Fruit fly (Drosophila melanogaster) whole organism, embryonic: ENCODE data around the gene Alms1a.

Source experiments
- Asciz ChIP-seq: fragments of 200-800 bp; sonication (Bioruptor generic); optimal IDR thresholded peaks from 2 replicates; lab custom pipeline; 2017; ENCODE audit warnings: missing biosample characterization, mild to moderate bottlenecking, missing genetic modification characterization, missing genetic modification reagents
- Atf3 ChIP-seq: fragments of 200-800 bp; sonication (Bioruptor generic); optimal IDR thresholded peaks from 3 replicates; lab custom pipeline; 2016; ENCODE audit warnings: missing biosample characterization, missing genetic modification characterization
- Blimp-1 ChIP-seq: fragments of 200-800 bp; sonication (Bioruptor generic); optimal IDR thresholded peaks from 3 replicates; lab custom pipeline; 2018; ENCODE audit warnings: missing biosample characterization, missing genetic modification characterization, mild to moderate bottlenecking, moderate library complexity, missing genetic modification reagents
- CG10274 ChIP-seq: fragments of 200-800 bp; sonication (Bioruptor generic); optimal IDR thresholded peaks from 3 replicates; lab custom pipeline; 2017; ENCODE audit warnings: missing biosample characterization, mild to moderate bottlenecking, missing genetic modification characterization
- CG10462 ChIP-seq: fragments of 200-800 bp; sonication (Bioruptor generic); optimal IDR thresholded peaks from 2 replicates; lab custom pipeline; 2016; ENCODE audit warnings: missing biosample characterization, missing genetic modification characterization
- CG11398 ChIP-seq: fragments of 200-800 bp; sonication (Bioruptor generic); optimal IDR thresholded peaks from 2 replicates; lab custom pipeline; 2016; ENCODE audit warnings: missing biosample characterization, missing genetic modification characterization
- CG13775 ChIP-seq: fragments of 200-800 bp; sonication (Bioruptor generic); optimal IDR thresholded peaks from 3 replicates; lab custom pipeline; 2017; ENCODE audit warnings: missing biosample characterization, mild to moderate bottlenecking, missing genetic modification characterization
- CG14710 ChIP-seq: fragments of 200-800 bp; sonication (Bioruptor generic); optimal IDR thresholded peaks from 3 replicates; lab custom pipeline; 2019; ENCODE audit warnings: missing biosample characterization, mild to moderate bottlenecking, missing genetic modification characterization, moderate library complexity
- CG15011 ChIP-seq: fragments of 200-800 bp; sonication (Bioruptor generic); optimal IDR thresholded peaks from 3 replicates; lab custom pipeline; 2018; ENCODE audit warnings: missing biosample characterization, mild to moderate bottlenecking, missing genetic modification characterization
- CG17568 ChIP-seq: fragments of 200-800 bp; sonication (Bioruptor generic); optimal IDR thresholded peaks from 2 replicates; lab custom pipeline; 2018; ENCODE audit warnings: missing biosample characterization, mild to moderate bottlenecking, missing genetic modification characterization, moderate library complexity
- CG18619 ChIP-seq: fragments of 200-800 bp; sonication (Bioruptor generic); optimal IDR thresholded peaks from 3 replicates; lab custom pipeline; 2017; ENCODE audit warnings: missing biosample characterization, mild to moderate bottlenecking, missing genetic modification characterization
- CG18764 ChIP-seq: fragments of 200-800 bp; sonication (Bioruptor generic); optimal IDR thresholded peaks from 3 replicates; lab custom pipeline; 2016; ENCODE audit warnings: missing biosample characterization, missing genetic modification characterization
- CG4328 ChIP-seq: fragments of 200-800 bp; sonication (Bioruptor generic); optimal IDR thresholded peaks from 3 replicates; lab custom pipeline; 2017; ENCODE audit warnings: missing biosample characterization, missing genetic modification reagents, missing genetic modification characterization
- CG6765 ChIP-seq: fragments of 200-800 bp; sonication (Bioruptor generic); optimal IDR thresholded peaks from 3 replicates; lab custom pipeline; 2017; ENCODE audit warnings: missing biosample characterization, mild to moderate bottlenecking, missing genetic modification characterization
- CG9215 ChIP-seq: fragments of 200-800 bp; sonication (Bioruptor generic); IDR thresholded peaks from 2 replicates; pipeline ENCODE4 v1.3.6; 2022; ENCODE audit warnings: missing biosample characterization, missing genetic modification characterization
- Dll ChIP-seq: fragments of 200-800 bp; sonication (Bioruptor generic); IDR thresholded peaks from 4 replicates; pipeline ENCODE4 v1.3.6; 2022; ENCODE audit warnings: missing biosample characterization, missing genetic modification characterization; ENCODE audit not compliant: partially characterized antibody
- Elba2 ChIP-seq: fragments of 200-800 bp; sonication (Bioruptor generic); optimal IDR thresholded peaks from 3 replicates; lab custom pipeline; 2016; ENCODE audit warnings: missing biosample characterization, missing genetic modification characterization
- Fer2 ChIP-seq: fragments of 200-800 bp; sonication (Bioruptor generic); optimal IDR thresholded peaks from 2 replicates; lab custom pipeline; 2018; ENCODE audit warnings: missing biosample characterization, mild to moderate bottlenecking, missing genetic modification characterization, moderate library complexity
- Hmr ChIP-seq: fragments of 200-800 bp; sonication (Bioruptor generic); optimal IDR thresholded peaks from 3 replicates; lab custom pipeline; 2017; ENCODE audit warnings: mild to moderate bottlenecking, missing biosample characterization, missing genetic modification reagents, missing genetic modification characterization
- Hr39 ChIP-seq: fragments of >200 bp; optimal IDR thresholded peaks from 2 replicates; lab custom pipeline; 2017
- Jarid2 ChIP-seq: fragments of 200-800 bp; sonication (Bioruptor generic); optimal IDR thresholded peaks from 3 replicates; lab custom pipeline; 2017; ENCODE audit warnings: mild to moderate bottlenecking, missing biosample characterization, missing genetic modification reagents, missing genetic modification characterization
- Mes4 ChIP-seq: fragments of 200-800 bp; sonication (Bioruptor generic); optimal IDR thresholded peaks from 2 replicates; lab custom pipeline; 2016; ENCODE audit warnings: missing biosample characterization, missing genetic modification characterization
- Nf-YB ChIP-seq: fragments of 200-800 bp; sonication (Bioruptor generic); optimal IDR thresholded peaks from 3 replicates; lab custom pipeline; 2019; ENCODE audit warnings: missing biosample characterization, mild to moderate bottlenecking, missing genetic modification characterization, moderate library complexity
- Nf-YC ChIP-seq: fragments of 200-800 bp; optimal IDR thresholded peaks from 3 replicates; lab custom pipeline; 2019; ENCODE audit warnings: missing biosample characterization, mild to moderate bottlenecking, missing genetic modification characterization, moderate library complexity
- Ptx1 ChIP-seq: fragments of 200-800 bp; sonication (Bioruptor generic); IDR thresholded peaks from 2 replicates; pipeline ENCODE4 v1.3.6; 2022; ENCODE audit warnings: missing biosample characterization, missing genetic modification characterization
- Six4 ChIP-seq: fragments of 200-800 bp; sonication (Bioruptor generic); optimal IDR thresholded peaks from 2 replicates; lab custom pipeline; 2016; ENCODE audit warnings: missing biosample characterization, missing genetic modification characterization
- cg ChIP-seq: fragments of 200-800 bp; sonication (Bioruptor generic); optimal IDR thresholded peaks from 3 replicates; lab custom pipeline; 2019; ENCODE audit warnings: missing biosample characterization, mild to moderate bottlenecking, missing genetic modification characterization, moderate library complexity
- gcm2 ChIP-seq: fragments of 200-800 bp; sonication (Bioruptor generic); optimal IDR thresholded peaks from 2 replicates; lab custom pipeline; 2016; ENCODE audit warnings: missing biosample characterization, missing genetic modification characterization
- gt ChIP-seq: fragments of 200-800 bp; sonication (Bioruptor generic); IDR thresholded peaks from 2 replicates; pipeline ENCODE4 v1.3.6; 2022; ENCODE audit warnings: missing biosample characterization, missing genetic modification characterization
- h ChIP-seq: fragments of >200 bp; optimal IDR thresholded peaks from 2 replicates; lab custom pipeline; 2017
- lab ChIP-seq: fragments of 200-800 bp; sonication (Bioruptor generic); optimal IDR thresholded peaks from 3 replicates; lab custom pipeline; 2017; ENCODE audit warnings: missing biosample characterization, missing genetic modification characterization, mild to moderate bottlenecking, moderate library complexity, missing genetic modification reagents
- onecut ChIP-seq: fragments of 200-800 bp; sonication (Bioruptor generic); IDR thresholded peaks from 2 replicates; pipeline ENCODE4 v1.3.6; 2022; ENCODE audit warnings: missing biosample characterization, missing genetic modification characterization
- ranshi ChIP-seq: fragments of 200-800 bp; sonication (Bioruptor generic); IDR thresholded peaks from 2 replicates; pipeline ENCODE4 v1.3.6; 2022; ENCODE audit warnings: missing biosample characterization, missing genetic modification characterization
- sens ChIP-seq: fragments of 200-800 bp; sonication (Bioruptor generic); peaks from one replicate; lab custom pipeline; 2016; ENCODE audit warnings: missing biosample characterization, missing genetic modification characterization
- shn ChIP-seq: fragments of 200-800 bp; sonication (Bioruptor generic); optimal IDR thresholded peaks from 3 replicates; lab custom pipeline; 2016; ENCODE audit warnings: missing biosample characterization, missing genetic modification characterization
- so ChIP-seq: fragments of 200-800 bp; sonication (Bioruptor generic); IDR thresholded peaks from 3 replicates; pipeline ENCODE4 v1.3.6; 2022; ENCODE audit warnings: missing biosample characterization, missing genetic modification characterization
- tio ChIP-seq: fragments of 200-800 bp; sonication (Bioruptor generic); optimal IDR thresholded peaks from 2 replicates; lab custom pipeline; 2017; ENCODE audit warnings: missing biosample characterization, missing genetic modification characterization, inconsistent platforms

The Alms1a gene

DNA sequence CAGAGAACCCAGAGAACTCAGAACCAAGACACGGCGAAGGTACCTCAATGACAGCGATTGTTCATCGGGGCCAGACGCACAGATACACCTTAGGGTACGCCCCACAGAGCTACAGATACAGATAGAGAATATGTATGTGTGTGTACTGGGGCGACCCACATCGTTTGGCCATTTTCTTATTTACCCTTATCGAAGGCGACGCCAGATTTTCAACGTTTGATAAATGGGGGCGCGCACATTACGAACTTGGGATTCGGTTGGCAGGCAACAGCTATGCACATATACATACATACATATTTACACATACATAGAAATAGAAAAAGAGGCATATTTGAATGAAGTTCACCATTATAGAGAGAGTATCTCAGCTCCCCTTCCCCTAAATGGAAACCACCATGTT lies 29.4 kb downstream of the Alms1a start (continued):
- no peak for TF ChIP-seq Fer2 (tag; lab: Kevin White, UChicago)
- TF ChIP-seq CG11398 (GFP tag; lab: Kevin White, UChicago), result no peak
- no peak for TF ChIP-seq CG10462 (GFP tag; lab: Kevin White, UChicago)
- peak; percentile 9 for TF ChIP-seq lab (GFP tag; lab: Kevin White, UChicago)
- TF ChIP-seq CG14710 (tag; lab: Kevin White, UChicago), result no peak
- TF ChIP-seq Dll (GFP tag; lab: Robert Waterston, UW), result no peak
- no peak for TF ChIP-seq CG18764
- TF ChIP-seq CG15011 (GFP tag; lab: Kevin White, UChicago), result no peak
- TF ChIP-seq Nf-YC (tag; lab: Kevin White, UChicago), result peak; percentile 70
- TF ChIP-seq CG17568 (GFP tag; lab: Kevin White, UChicago), result no peak
- TF ChIP-seq Jarid2 (GFP tag; lab: Kevin White, UChicago), result no peak
- TF ChIP-seq h, result no peak
- no peak for TF ChIP-seq Mes4 (GFP tag; lab: Kevin White, UChicago)
- 0 out of 2 replicates have a peak, but pooled peaks have one; percentile 4 for TF ChIP-seq Ptx1
- no peak for TF ChIP-seq Hmr (GFP tag; lab: Kevin White, UChicago)
- no peak for TF ChIP-seq so (GFP tag; lab: Robert Waterston, UW)
- TF ChIP-seq CG13775, result no peak
- TF ChIP-seq Nf-YB (GFP tag; lab: Kevin White, UChicago), result peak; percentile 90
- TF ChIP-seq cg (GFP tag; lab: Kevin White, UChicago), result peak; percentile 71
- TF ChIP-seq gt (GFP tag; lab: Robert Waterston, UW), result no peak
- TF ChIP-seq CG4328 (GFP tag; lab: Kevin White, UChicago), result no peak
- TF ChIP-seq CG6765 (GFP tag; lab: Kevin White, UChicago), result no peak
- no peak for TF ChIP-seq Hr39
- no peak for TF ChIP-seq Atf3
- no peak for TF ChIP-seq CG9215

DNA sequence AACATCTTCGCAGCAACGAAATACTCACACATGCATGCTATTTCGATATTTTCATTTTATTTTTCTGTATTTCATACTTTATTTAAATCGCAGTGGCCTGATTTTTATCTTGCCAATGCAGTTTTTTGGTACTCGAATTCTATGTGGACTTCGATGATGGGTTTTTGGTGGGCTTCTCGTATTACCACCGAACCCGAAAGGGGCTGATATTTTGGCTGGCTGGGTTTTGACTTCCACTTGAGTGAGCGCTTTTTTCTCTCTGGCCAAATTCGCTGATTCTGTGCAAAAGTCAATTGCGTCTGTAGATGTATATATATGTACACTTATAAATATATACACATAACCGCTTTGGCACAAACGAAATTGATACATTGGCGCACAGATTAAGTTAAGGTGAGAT lies 30.5 kb downstream of the Alms1a start:
- no peak for TF ChIP-seq gcm2 (GFP tag; lab: Kevin White, UChicago)
- TF ChIP-seq onecut, result no peak
- TF ChIP-seq Six4 (GFP tag; lab: Kevin White, UChicago), result no peak
- peak; percentile 9 for TF ChIP-seq sens
- TF ChIP-seq shn (GFP tag; lab: Kevin White, UChicago), result no peak
- TF ChIP-seq Blimp-1 (GFP tag; lab: Kevin White, UChicago), result no peak
- no peak for TF ChIP-seq Asciz (GFP tag; lab: Kevin White, UChicago)
- TF ChIP-seq tio (GFP tag; lab: Kevin White, UChicago), result no peak
- no peak for TF ChIP-seq ranshi (GFP tag; lab: Robert Waterston, UW)

DNA sequence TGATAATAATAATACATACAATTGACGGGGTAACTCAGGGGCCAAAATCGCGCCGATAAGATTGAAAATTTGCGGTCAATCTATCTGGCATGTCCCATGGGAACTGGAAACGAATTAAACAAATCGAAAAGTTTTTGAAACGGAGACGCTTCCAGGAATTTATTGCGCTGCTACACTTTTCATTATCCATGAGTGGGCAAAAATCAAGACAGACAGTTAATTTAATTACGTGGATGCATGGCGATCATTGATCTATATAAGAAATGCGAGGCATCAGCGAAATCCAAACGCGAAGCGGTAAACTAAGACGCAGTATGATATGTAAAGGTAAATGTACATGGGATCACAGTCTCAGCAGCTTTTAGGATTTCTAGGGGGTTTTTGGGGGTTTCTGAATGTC lies 31.3 kb downstream of the Alms1a start:
- TF ChIP-seq Elba2 (GFP tag; lab: Kevin White, UChicago), result no peak

DNA sequence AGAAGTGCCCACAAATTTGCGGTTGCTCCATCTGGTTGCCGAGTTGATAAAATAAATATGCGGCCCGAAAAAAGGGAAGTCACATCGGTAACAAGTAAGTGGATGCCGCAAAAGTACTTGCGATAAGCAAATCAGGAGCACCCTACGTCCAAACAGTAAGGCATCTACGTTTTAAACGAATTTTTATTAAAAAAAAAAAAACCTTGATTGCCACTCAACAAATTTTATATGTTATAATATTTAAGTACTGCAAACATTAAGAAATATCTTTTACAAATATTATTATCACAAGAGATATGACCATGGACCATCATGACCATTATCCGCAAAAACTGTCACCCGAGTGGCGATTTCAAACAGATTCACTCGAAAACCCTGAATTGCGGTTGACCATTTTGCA lies 31.7 kb downstream of the Alms1a start:
- TF ChIP-seq CG10274 (GFP tag; lab: Kevin White, UChicago) (peak; percentile 76), CG18619 (no peak)
